Fruit fly (Drosophila melanogaster) whole organism, embryonic: ENCODE measurements around the gene CG9919.

ENCODE experiments used
- Ada2b ChIP-seq: fragments of 200-800 bp; sonication (Bioruptor generic); IDR thresholded peaks from 2 replicates; pipeline ENCODE4 v1.3.6; 2022; ENCODE audit warnings: missing biosample characterization, missing genetic modification characterization
- Aef1 ChIP-seq: fragments of 200-800 bp; sonication (Bioruptor generic); IDR thresholded peaks from 3 replicates; pipeline ENCODE4 v1.3.6; 2022; ENCODE audit warnings: missing biosample characterization, missing genetic modification characterization
- Atf6 ChIP-seq: fragments of 200-800 bp; sonication (Bioruptor generic); IDR thresholded peaks from 2 replicates; pipeline ENCODE4 v1.3.6; 2022; ENCODE audit warnings: missing biosample characterization, missing genetic modification characterization
- CG10209 ChIP-seq: fragments of 200-800 bp; sonication (Bioruptor generic); optimal IDR thresholded peaks from 3 replicates; lab custom pipeline; 2017; ENCODE audit warnings: missing biosample characterization, mild to moderate bottlenecking, missing genetic modification characterization, missing genetic modification reagents
- CG10321 ChIP-seq: fragments of 200-800 bp; sonication (Bioruptor generic); IDR thresholded peaks from 2 replicates; pipeline ENCODE4 v1.3.6; 2022; ENCODE audit warnings: missing biosample characterization, missing genetic modification characterization
- CG11696 ChIP-seq: fragments of 200-800 bp; sonication (Bioruptor generic); IDR thresholded peaks from 2 replicates; pipeline ENCODE4 v1.3.6; 2022; ENCODE audit warnings: missing biosample characterization, missing genetic modification characterization
- CG12155 ChIP-seq: fragments of 200-800 bp; sonication (Bioruptor generic); optimal IDR thresholded peaks from 3 replicates; lab custom pipeline; 2016; ENCODE audit warnings: missing biosample characterization, missing genetic modification characterization
- CG12659 ChIP-seq: fragments of 200-800 bp; sonication (Bioruptor generic); optimal IDR thresholded peaks from 3 replicates; lab custom pipeline; 2017; ENCODE audit warnings: mild to moderate bottlenecking, missing biosample characterization, missing genetic modification reagents, missing genetic modification characterization
- CG13775 ChIP-seq: fragments of 200-800 bp; sonication (Bioruptor generic); optimal IDR thresholded peaks from 3 replicates; lab custom pipeline; 2017; ENCODE audit warnings: missing biosample characterization, mild to moderate bottlenecking, missing genetic modification characterization
- CG1529 ChIP-seq: fragments of 200-800 bp; sonication (Bioruptor generic); optimal IDR thresholded peaks from 3 replicates; lab custom pipeline; 2018; ENCODE audit warnings: missing biosample characterization, missing genetic modification characterization
- CG16813 ChIP-seq: fragments of 200-800 bp; sonication (Bioruptor generic); IDR thresholded peaks from 3 replicates; pipeline ENCODE4 v1.3.6; 2022; ENCODE audit warnings: missing biosample characterization, missing genetic modification characterization; ENCODE audit not compliant: partially characterized antibody
- CG17359 ChIP-seq: fragments of 200-800 bp; sonication (Bioruptor generic); optimal IDR thresholded peaks from 3 replicates; lab custom pipeline; 2018; ENCODE audit warnings: missing biosample characterization, mild to moderate bottlenecking, missing genetic modification characterization, moderate library complexity
- CG17568 ChIP-seq: fragments of 200-800 bp; sonication (Bioruptor generic); optimal IDR thresholded peaks from 2 replicates; lab custom pipeline; 2018; ENCODE audit warnings: missing biosample characterization, mild to moderate bottlenecking, missing genetic modification characterization, moderate library complexity
- CG17912 ChIP-seq: fragments of 200-800 bp; sonication (Bioruptor generic); optimal IDR thresholded peaks from 2 replicates; lab custom pipeline; 2018; ENCODE audit warnings: missing biosample characterization, mild to moderate bottlenecking, missing genetic modification characterization
- CG1792 ChIP-seq: fragments of 200-800 bp; sonication (Bioruptor generic); optimal IDR thresholded peaks from 2 replicates; lab custom pipeline; 2016; ENCODE audit warnings: missing biosample characterization, missing genetic modification characterization
- CG30431 ChIP-seq: fragments of 200-800 bp; sonication (Bioruptor generic); optimal IDR thresholded peaks from 2 replicates; lab custom pipeline; 2017; ENCODE audit warnings: missing biosample characterization, missing genetic modification characterization
- CG31224 ChIP-seq: fragments of 200-800 bp; sonication (Bioruptor generic); IDR thresholded peaks from 2 replicates; pipeline ENCODE4 v1.3.6; 2022; ENCODE audit warnings: missing biosample characterization, missing genetic modification characterization
- CG31441 ChIP-seq: fragments of 200-800 bp; sonication (Bioruptor generic); IDR thresholded peaks from 2 replicates; pipeline ENCODE4 v1.3.6; 2022; ENCODE audit warnings: missing biosample characterization, missing genetic modification characterization
- CG4730 ChIP-seq: fragments of 200-800 bp; sonication (Bioruptor generic); IDR thresholded peaks from 2 replicates; pipeline ENCODE4 v1.3.6; 2022; ENCODE audit warnings: missing biosample characterization, missing genetic modification characterization
- CG4820 ChIP-seq: fragments of 200-800 bp; sonication (Bioruptor generic); optimal IDR thresholded peaks from 3 replicates; lab custom pipeline; 2016; ENCODE audit warnings: missing biosample characterization, missing genetic modification characterization
- CG5180 ChIP-seq: fragments of 200-800 bp; sonication (Bioruptor generic); optimal IDR thresholded peaks from 3 replicates; lab custom pipeline; 2017; ENCODE audit warnings: missing biosample characterization, missing genetic modification characterization, mild to moderate bottlenecking, moderate library complexity, missing genetic modification reagents
- CG5245 ChIP-seq: fragments of 200-800 bp; sonication (Bioruptor generic); optimal IDR thresholded peaks from 3 replicates; lab custom pipeline; 2016; ENCODE audit warnings: missing biosample characterization, missing genetic modification characterization
- CG7372 ChIP-seq: fragments of 200-800 bp; sonication (Bioruptor generic); IDR thresholded peaks from 2 replicates; pipeline ENCODE4 v1.3.6; 2022; ENCODE audit warnings: missing biosample characterization, missing genetic modification characterization
- CG7928 ChIP-seq: fragments of 200-800 bp; sonication (Bioruptor generic); optimal IDR thresholded peaks from 2 replicates; lab custom pipeline; 2017; ENCODE audit warnings: missing biosample characterization, mild to moderate bottlenecking, missing genetic modification characterization
- CG8944 ChIP-seq: fragments of 200-800 bp; sonication (Bioruptor generic); optimal IDR thresholded peaks from 3 replicates; lab custom pipeline; 2016; ENCODE audit warnings: missing biosample characterization, missing genetic modification characterization
- Dip3 ChIP-seq: fragments of 200-800 bp; sonication (Bioruptor generic); optimal IDR thresholded peaks from 3 replicates; lab custom pipeline; 2016; ENCODE audit warnings: missing biosample characterization, missing genetic modification characterization
- HmgD ChIP-seq: fragments of 200-800 bp; sonication (Bioruptor generic); optimal IDR thresholded peaks from 3 replicates; lab custom pipeline; 2016; ENCODE audit warnings: missing biosample characterization, missing genetic modification characterization
- Lpt ChIP-seq: fragments of >200 bp; optimal IDR thresholded peaks from 2 replicates; lab custom pipeline; 2018; ENCODE audit warnings: missing biosample characterization, missing genetic modification characterization
- MESR4 ChIP-seq: fragments of 200-800 bp; sonication (Bioruptor generic); optimal IDR thresholded peaks from 2 replicates; lab custom pipeline; 2018; ENCODE audit warnings: missing biosample characterization, mild to moderate bottlenecking, missing genetic modification characterization, moderate library complexity
- Oli ChIP-seq: fragments of 200-800 bp; sonication (Bioruptor generic); optimal IDR thresholded peaks from 2 replicates; lab custom pipeline; 2018; ENCODE audit warnings: missing biosample characterization, mild to moderate bottlenecking, missing genetic modification characterization, moderate library complexity
- Poxn ChIP-seq: fragments of 200-800 bp; sonication (Bioruptor generic); IDR thresholded peaks from 2 replicates; pipeline ENCODE4 v1.3.6; 2022; ENCODE audit warnings: missing biosample characterization, missing genetic modification characterization
- Ssrp ChIP-seq: fragments of 200-800 bp; sonication (Bioruptor generic); optimal IDR thresholded peaks from 2 replicates; lab custom pipeline; 2018; ENCODE audit warnings: missing biosample characterization, mild to moderate bottlenecking, missing genetic modification characterization, moderate library complexity
- Usf ChIP-seq: fragments of 200-800 bp; sonication (Bioruptor generic); optimal IDR thresholded peaks from 2 replicates; lab custom pipeline; 2017; ENCODE audit warnings: missing genotype, missing biosample characterization, missing genetic modification characterization
- Xbp1 ChIP-seq: fragments of 200-800 bp; sonication (Bioruptor generic); optimal IDR thresholded peaks from 3 replicates; lab custom pipeline; 2016; ENCODE audit warnings: missing biosample characterization, mild to moderate bottlenecking, missing genetic modification characterization
- ara ChIP-seq: fragments of 200-800 bp; sonication (Bioruptor generic); IDR thresholded peaks from 2 replicates; pipeline ENCODE4 v1.3.6; 2022; ENCODE audit warnings: missing biosample characterization, missing genetic modification characterization
- br ChIP-seq: fragments of >200 bp; optimal IDR thresholded peaks from 2 replicates; lab custom pipeline; 2017
- cato ChIP-seq: fragments of 200-800 bp; sonication (Bioruptor generic); optimal IDR thresholded peaks from 2 replicates; lab custom pipeline; 2016; ENCODE audit warnings: missing biosample characterization, missing genetic modification characterization, borderline replicate concordance
- chn ChIP-seq: fragments of 200-800 bp; sonication (Bioruptor generic); optimal IDR thresholded peaks from 2 replicates; lab custom pipeline; 2016; ENCODE audit warnings: missing biosample characterization, missing genetic modification characterization
- cwo ChIP-seq: fragments of 200-800 bp; sonication (Bioruptor generic); optimal IDR thresholded peaks from 3 replicates; lab custom pipeline; 2017; ENCODE audit warnings: missing biosample characterization, missing genetic modification characterization, mild to moderate bottlenecking, moderate library complexity, missing genetic modification reagents
- dm ChIP-seq: fragments of 200-800 bp; sonication (Bioruptor generic); optimal IDR thresholded peaks from 3 replicates; lab custom pipeline; 2016; ENCODE audit warnings: missing biosample characterization, missing genetic modification characterization
- fru ChIP-seq: fragments of >200 bp; optimal IDR thresholded peaks from 2 replicates; lab custom pipeline; 2017
- ftz-f1 ChIP-seq: fragments of 200-800 bp; sonication (Bioruptor generic); optimal IDR thresholded peaks from 2 replicates; lab custom pipeline; 2016; ENCODE audit warnings: missing biosample characterization, missing genetic modification characterization
- lilli ChIP-seq: fragments of 200-800 bp; sonication (Bioruptor generic); optimal IDR thresholded peaks from 3 replicates; lab custom pipeline; 2016; ENCODE audit warnings: missing biosample characterization, missing genetic modification characterization
- pb ChIP-seq: fragments of 200-800 bp; sonication (Bioruptor generic); optimal IDR thresholded peaks from 3 replicates; lab custom pipeline; 2016; ENCODE audit warnings: missing biosample characterization, missing genetic modification characterization
- rib ChIP-seq: fragments of 200-800 bp; sonication (Bioruptor generic); IDR thresholded peaks from 2 replicates; pipeline ENCODE4 v1.3.6; 2022; ENCODE audit warnings: missing biosample characterization, missing genetic modification characterization
- ro ChIP-seq: fragments of 200-800 bp; sonication (Bioruptor generic); IDR thresholded peaks from 2 replicates; pipeline ENCODE4 v1.3.6; 2022; ENCODE audit warnings: missing biosample characterization, missing genetic modification characterization
- seq ChIP-seq: fragments of 200-800 bp; sonication (Bioruptor generic); IDR thresholded peaks from 2 replicates; pipeline ENCODE4 v1.3.6; 2022; ENCODE audit warnings: missing biosample characterization, missing genetic modification characterization
- sisA ChIP-seq: fragments of 200-800 bp; sonication (Bioruptor generic); IDR thresholded peaks from 2 replicates; pipeline ENCODE4 v1.3.6; 2022; ENCODE audit warnings: missing biosample characterization, missing genetic modification characterization
- slbo ChIP-seq: fragments of 200-800 bp; sonication (Bioruptor generic); IDR thresholded peaks from 2 replicates; pipeline ENCODE4 v1.3.6; 2022; ENCODE audit warnings: missing biosample characterization, missing genetic modification characterization
- sob ChIP-seq: fragments of 200-800 bp; sonication (Bioruptor generic); IDR thresholded peaks from 2 replicates; pipeline ENCODE4 v1.3.6; 2022; ENCODE audit warnings: missing biosample characterization, missing genetic modification characterization
- stwl ChIP-seq: fragments of 200-800 bp; sonication (Bioruptor generic); optimal IDR thresholded peaks from 3 replicates; lab custom pipeline; 2018; ENCODE audit warnings: missing biosample characterization, mild to moderate bottlenecking, missing genetic modification characterization, moderate library complexity
- tgo ChIP-seq: fragments of 200-800 bp; sonication (Bioruptor generic); IDR thresholded peaks from 3 replicates; pipeline ENCODE4 v1.3.6; 2022; ENCODE audit warnings: missing biosample characterization, missing genetic modification characterization
- zfh2 ChIP-seq: fragments of 200-800 bp; sonication (Bioruptor generic); optimal IDR thresholded peaks from 2 replicates; lab custom pipeline; 2016; ENCODE audit warnings: missing biosample characterization, missing genetic modification characterization

CG9919 gene

DNA sequence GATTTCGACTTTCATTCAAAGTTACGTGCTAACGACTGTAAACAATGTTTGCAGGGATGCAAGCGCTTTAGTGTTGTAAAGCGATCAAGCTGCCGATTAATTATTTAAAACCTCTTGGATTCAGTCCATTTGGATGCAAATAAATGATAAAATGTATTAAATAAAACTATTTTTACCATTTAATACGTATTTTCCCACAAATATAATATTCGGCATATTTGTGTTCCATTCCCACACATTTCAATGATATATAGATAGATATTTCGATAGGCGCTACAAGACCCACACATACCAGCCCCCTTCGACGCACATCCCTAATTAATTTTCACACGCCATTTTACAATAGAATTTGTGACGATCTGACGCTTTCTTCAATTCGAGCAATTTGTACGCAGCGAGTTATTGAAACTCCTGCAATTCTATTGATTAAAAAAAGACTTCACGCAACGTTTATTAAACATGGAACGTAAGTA lies 42.0 kb downstream of the CG9919 start, which contains the start of the genes CG32576 and caz (continued):
- no peak for TF ChIP-seq cwo (GFP tag; lab: Kevin White, UChicago)
- peak; percentile 24; the same call in 1 of the 2 replicates for TF ChIP-seq slbo (GFP tag; lab: Robert Waterston, UW)
- peak; percentile 7 for TF ChIP-seq Dip3 (GFP tag; lab: Kevin White, UChicago)
- TF ChIP-seq ftz-f1, result no peak
- no peak for TF ChIP-seq CG1792 (GFP tag; lab: Kevin White, UChicago)
- peak; percentile 64 for TF ChIP-seq CG16813 (GFP tag; lab: Robert Waterston, UW)
- no peak for TF ChIP-seq tgo (GFP tag; lab: Robert Waterston, UW)
- no peak for TF ChIP-seq cato (GFP tag; lab: Kevin White, UChicago)
- TF ChIP-seq CG5245 (GFP tag; lab: Kevin White, UChicago), result no peak
- TF ChIP-seq CG8944 (GFP tag; lab: Kevin White, UChicago), result no peak
- no peak for TF ChIP-seq Poxn
- TF ChIP-seq CG31441 (GFP tag; lab: Robert Waterston, UW), result no peak; the same call in none of the 2 replicates
- TF ChIP-seq rib (GFP tag; lab: Robert Waterston, UW), result no peak
- no peak for TF ChIP-seq Aef1 (GFP tag; lab: Robert Waterston, UW)
- TF ChIP-seq CG4820 (GFP tag; lab: Kevin White, UChicago), result peak; percentile 18
- peak; percentile 85 for TF ChIP-seq MESR4
- no peak for TF ChIP-seq CG13775 (GFP tag; lab: Kevin White, UChicago)
- TF ChIP-seq sob (GFP tag; lab: Robert Waterston, UW), result peak; percentile 39; the same call in 1 of the 2 replicates
- no peak for TF ChIP-seq pb
- TF ChIP-seq CG10321 (GFP tag; lab: Robert Waterston, UW), result no peak
- TF ChIP-seq CG5180 (GFP tag; lab: Kevin White, UChicago), result no peak
- no peak for TF ChIP-seq Lpt (GFP tag; lab: Kevin White, UChicago)
- peak; percentile 40 for TF ChIP-seq lilli (GFP tag; lab: Kevin White, UChicago)
- peak; percentile 12 for TF ChIP-seq zfh2 (GFP tag; lab: Kevin White, UChicago)
- TF ChIP-seq CG17568, result peak; percentile 27
- no peak for TF ChIP-seq CG30431 (GFP tag; lab: Kevin White, UChicago)
- no peak for TF ChIP-seq seq (GFP tag; lab: Robert Waterston, UW)
- TF ChIP-seq Oli (tag; lab: Kevin White, UChicago), result no peak
- TF ChIP-seq CG12155, result peak; percentile 37
- peak; percentile 95 for TF ChIP-seq CG7928
- TF ChIP-seq fru, result no peak
- no peak for TF ChIP-seq CG17359 (tag; lab: Kevin White, UChicago)
- no peak for TF ChIP-seq Ada2b (GFP tag; lab: Robert Waterston, UW)
- TF ChIP-seq Usf (GFP tag; lab: Kevin White, UChicago), result no peak
- no peak for TF ChIP-seq CG7372 (GFP tag; lab: Robert Waterston, UW)
- TF ChIP-seq stwl (tag; lab: Kevin White, UChicago), result peak; percentile 83
- TF ChIP-seq CG12659, result peak; percentile 83
- no peak for TF ChIP-seq chn (GFP tag; lab: Kevin White, UChicago)
- TF ChIP-seq CG1529, result peak; percentile 25
- no peak for TF ChIP-seq Atf6
- TF ChIP-seq ro (GFP tag; lab: Robert Waterston, UW), result no peak
- no peak for TF ChIP-seq HmgD (GFP tag; lab: Kevin White, UChicago)
- TF ChIP-seq sisA (GFP tag; lab: Robert Waterston, UW), result no peak
- TF ChIP-seq Ssrp (tag; lab: Kevin White, UChicago), result no peak
- no peak for TF ChIP-seq CG4730 (GFP tag; lab: Robert Waterston, UW)
- no peak for TF ChIP-seq CG10209 (GFP tag; lab: Kevin White, UChicago)
- TF ChIP-seq CG17912 (GFP tag; lab: Kevin White, UChicago), result no peak
- no peak for TF ChIP-seq CG11696 (GFP tag; lab: Robert Waterston, UW)
- no peak for TF ChIP-seq ara (GFP tag; lab: Robert Waterston, UW)
- no peak for TF ChIP-seq br (lab: Kevin White, UChicago)
- no peak for TF ChIP-seq CG31224 (GFP tag; lab: Robert Waterston, UW)
- peak; percentile 60 for TF ChIP-seq Xbp1 (GFP tag; lab: Kevin White, UChicago)
- TF ChIP-seq dm (GFP tag; lab: Kevin White, UChicago), result no peak
